Worm (Caenorhabditis elegans) whole organism, early embryonic: ENCODE data around the gene C48D5.3.

Experiments used
- ama-1 ChIP-seq: fragments of 150-350 bp; optimal IDR thresholded peaks from 2 replicates; lab custom pipeline; 2014
- ceh-13 ChIP-seq: fragments of 200-800 bp; sonication (Bioruptor generic); optimal IDR thresholded peaks from 2 replicates; lab custom pipeline; 2018; ENCODE audit warnings: mild to moderate bottlenecking, missing genetic modification characterization, missing compliant biosample characterization
- hmg-4 ChIP-seq: fragments of 200-800 bp; sonication (Bioruptor generic); optimal IDR thresholded peaks from 2 replicates; lab custom pipeline; 2018; ENCODE audit warnings: mild to moderate bottlenecking, missing genetic modification characterization, missing compliant biosample characterization

ce11 chrIII:3541093-3541492 lies 40.4 kb downstream of the C48D5.3 start:
- TF ChIP-seq ama-1 (no peak), ceh-13 (GFP tag; lab: Kevin White, UChicago) (no peak), hmg-4 (no peak)
